Fruit fly (Drosophila melanogaster) whole organism, embryonic: Measurements from ENCODE around the gene kibra.
A peak's percentile ranks its signal among the peaks of the same experiment; 100 is the strongest.

ENCODE experiments used
- Adf1 ChIP-seq: fragments of 200-800 bp; sonication (Bioruptor generic); IDR thresholded peaks from 2 replicates; pipeline ENCODE4 v1.3.6; 2022; ENCODE audit warnings: missing biosample characterization, missing genetic modification characterization
- Atf3 ChIP-seq: fragments of 200-800 bp; sonication (Bioruptor generic); optimal IDR thresholded peaks from 3 replicates; lab custom pipeline; 2016; ENCODE audit warnings: missing biosample characterization, missing genetic modification characterization
- CG11085 ChIP-seq: fragments of 200-800 bp; sonication (Bioruptor generic); IDR thresholded peaks from 2 replicates; pipeline ENCODE4 v1.3.6; 2022; ENCODE audit warnings: missing biosample characterization, missing genetic modification characterization
- CG11456 ChIP-seq: fragments of 200-800 bp; sonication (Bioruptor generic); IDR thresholded peaks from 3 replicates; pipeline ENCODE4 v1.3.6; 2022; ENCODE audit warnings: missing biosample characterization, missing genetic modification characterization
- CG12071 ChIP-seq: fragments of 200-800 bp; sonication (Bioruptor generic); optimal IDR thresholded peaks from 3 replicates; lab custom pipeline; 2018; ENCODE audit warnings: missing biosample characterization, mild to moderate bottlenecking, missing genetic modification characterization
- CG12659 ChIP-seq: fragments of 200-800 bp; sonication (Bioruptor generic); optimal IDR thresholded peaks from 3 replicates; lab custom pipeline; 2017; ENCODE audit warnings: mild to moderate bottlenecking, missing biosample characterization, missing genetic modification reagents, missing genetic modification characterization
- CG12942 ChIP-seq: fragments of 200-800 bp; sonication (Bioruptor generic); optimal IDR thresholded peaks from 3 replicates; lab custom pipeline; 2016; ENCODE audit warnings: missing biosample characterization, missing genetic modification characterization
- CG13624 ChIP-seq: fragments of 200-800 bp; sonication (Bioruptor generic); optimal IDR thresholded peaks from 2 replicates; lab custom pipeline; 2016; ENCODE audit warnings: missing biosample characterization, missing genetic modification characterization
- CG13775 ChIP-seq: fragments of 200-800 bp; sonication (Bioruptor generic); optimal IDR thresholded peaks from 3 replicates; lab custom pipeline; 2017; ENCODE audit warnings: missing biosample characterization, mild to moderate bottlenecking, missing genetic modification characterization
- CG14014 ChIP-seq: fragments of 200-800 bp; sonication (Bioruptor generic); IDR thresholded peaks from 2 replicates; pipeline ENCODE4 v1.3.6; 2022; ENCODE audit warnings: missing biosample characterization, missing genetic modification characterization
- CG16815 ChIP-seq: fragments of 200-800 bp; sonication (Bioruptor generic); optimal IDR thresholded peaks from 3 replicates; lab custom pipeline; 2017; ENCODE audit warnings: missing biosample characterization, mild to moderate bottlenecking, missing genetic modification characterization
- CG17359 ChIP-seq: fragments of 200-800 bp; sonication (Bioruptor generic); optimal IDR thresholded peaks from 3 replicates; lab custom pipeline; 2018; ENCODE audit warnings: missing biosample characterization, mild to moderate bottlenecking, missing genetic modification characterization, moderate library complexity
- CG17361 ChIP-seq: fragments of 200-800 bp; sonication (Bioruptor generic); IDR thresholded peaks from 3 replicates; pipeline ENCODE4 v1.3.6; 2022; ENCODE audit warnings: missing biosample characterization, missing genetic modification characterization
- CG17802 ChIP-seq: fragments of 200-800 bp; sonication (Bioruptor generic); optimal IDR thresholded peaks from 2 replicates; lab custom pipeline; 2018; ENCODE audit warnings: missing biosample characterization, mild to moderate bottlenecking, missing genetic modification characterization, moderate library complexity
- CG34376 ChIP-seq: fragments of 200-800 bp; sonication (Bioruptor generic); optimal IDR thresholded peaks from 2 replicates; lab custom pipeline; 2018; ENCODE audit warnings: missing biosample characterization, mild to moderate bottlenecking, missing genetic modification characterization
- CG4854 ChIP-seq: fragments of 200-800 bp; sonication (Bioruptor generic); optimal IDR thresholded peaks from 2 replicates; lab custom pipeline; 2016; ENCODE audit warnings: missing biosample characterization, missing genetic modification characterization, inconsistent platforms
- CG6854 ChIP-seq: fragments of 200-800 bp; sonication (Bioruptor generic); optimal IDR thresholded peaks from 3 replicates; lab custom pipeline; 2017; ENCODE audit warnings: missing biosample characterization, mild to moderate bottlenecking, missing genetic modification characterization
- CG8359 ChIP-seq: fragments of 200-800 bp; sonication (Bioruptor generic); optimal IDR thresholded peaks from 2 replicates; lab custom pipeline; 2017; ENCODE audit warnings: missing biosample characterization, mild to moderate bottlenecking, missing genetic modification characterization, borderline replicate concordance
- CG8765 ChIP-seq: fragments of 200-800 bp; sonication (Bioruptor generic); IDR thresholded peaks from 2 replicates; pipeline ENCODE4 v1.3.6; 2022; ENCODE audit warnings: missing biosample characterization, missing genetic modification characterization
- CG8924 ChIP-seq: fragments of 200-800 bp; optimal IDR thresholded peaks from 3 replicates; lab custom pipeline; 2019; ENCODE audit warnings: missing biosample characterization, mild to moderate bottlenecking, missing genetic modification characterization, moderate library complexity
- Camta ChIP-seq: fragments of 200-800 bp; sonication (Bioruptor generic); optimal IDR thresholded peaks from 2 replicates; lab custom pipeline; 2016; ENCODE audit warnings: missing biosample characterization, missing genetic modification characterization
- CkIIα-i1 ChIP-seq: fragments of 200-800 bp; sonication (Bioruptor generic); IDR thresholded peaks from 2 replicates; pipeline ENCODE4 v1.3.6; 2022; ENCODE audit warnings: missing biosample characterization, missing genetic modification characterization
- CrebB ChIP-seq: fragments of 200-800 bp; sonication (Bioruptor generic); optimal IDR thresholded peaks from 3 replicates; lab custom pipeline; 2018; ENCODE audit warnings: missing biosample characterization, mild to moderate bottlenecking, missing genetic modification characterization
- Dip2 ChIP-seq: fragments of 200-800 bp; sonication (Bioruptor generic); IDR thresholded peaks from 2 replicates; pipeline ENCODE4 v1.3.6; 2022; ENCODE audit warnings: missing biosample characterization, missing genetic modification characterization
- Dip3 ChIP-seq: fragments of 200-800 bp; sonication (Bioruptor generic); optimal IDR thresholded peaks from 3 replicates; lab custom pipeline; 2016; ENCODE audit warnings: missing biosample characterization, missing genetic modification characterization
- HLHmδ ChIP-seq: fragments of 200-800 bp; sonication (Bioruptor generic); optimal IDR thresholded peaks from 2 replicates; lab custom pipeline; 2018; ENCODE audit warnings: missing biosample characterization, mild to moderate bottlenecking, missing genetic modification characterization, moderate library complexity
- Hsf ChIP-seq: fragments of 200-800 bp; sonication (Bioruptor generic); optimal IDR thresholded peaks from 3 replicates; lab custom pipeline; 2016; ENCODE audit warnings: missing biosample characterization, missing genetic modification characterization
- Lhr ChIP-seq: fragments of 200-800 bp; sonication (Bioruptor generic); optimal IDR thresholded peaks from 3 replicates; lab custom pipeline; 2017; ENCODE audit warnings: mild to moderate bottlenecking, missing biosample characterization, missing genetic modification reagents, missing genetic modification characterization
- MESR4 ChIP-seq: fragments of 200-800 bp; sonication (Bioruptor generic); optimal IDR thresholded peaks from 2 replicates; lab custom pipeline; 2018; ENCODE audit warnings: missing biosample characterization, mild to moderate bottlenecking, missing genetic modification characterization, moderate library complexity
- Mad ChIP-seq: fragments of 200-800 bp; sonication (Bioruptor generic); optimal IDR thresholded peaks from 2 replicates; lab custom pipeline; 2016; ENCODE audit warnings: missing biosample characterization, missing genetic modification characterization
- Mes4 ChIP-seq: fragments of 200-800 bp; sonication (Bioruptor generic); optimal IDR thresholded peaks from 2 replicates; lab custom pipeline; 2016; ENCODE audit warnings: missing biosample characterization, missing genetic modification characterization
- NfI ChIP-seq: fragments of 200-800 bp; sonication (Bioruptor generic); optimal IDR thresholded peaks from 3 replicates; lab custom pipeline; 2018; ENCODE audit warnings: missing biosample characterization, mild to moderate bottlenecking, missing genetic modification characterization, moderate library complexity
- Pdp1 ChIP-seq, 2 experiments: fragments of 200-800 bp; sonication (Bioruptor generic); optimal IDR thresholded peaks; 3 replicates each; lab custom pipeline; 2016; ENCODE audit warnings: missing biosample characterization in 2 of 2, missing genetic modification characterization in 2 of 2, mild to moderate bottlenecking in 1 of 2, moderate library complexity in 1 of 2
- Rfx ChIP-seq: fragments of 200-800 bp; sonication (Bioruptor generic); IDR thresholded peaks from 2 replicates; pipeline ENCODE4 v1.3.6; 2022; ENCODE audit warnings: missing biosample characterization, missing genetic modification characterization
- Stat92E ChIP-seq, 3 experiments: fragments of >200 bp in 2 of 3; fragments of 200-800 bp in 1 of 3; sonication (Bioruptor generic) in 1 of 3; optimal IDR thresholded peaks; 2 replicates each; lab custom pipeline; 2017 to 2019; ENCODE audit warnings: missing biosample characterization in 3 of 3, missing genetic modification characterization in 3 of 3, mild to moderate bottlenecking in 1 of 3, moderate library complexity in 1 of 3
- dpn ChIP-seq, 2 experiments: fragments of 200-800 bp; sonication (Bioruptor generic); optimal IDR thresholded peaks; 3 replicates each; lab custom pipeline; 2016; ENCODE audit warnings: missing biosample characterization in 2 of 2, missing genetic modification characterization in 2 of 2
- ewg ChIP-seq: fragments of 200-800 bp; sonication (Bioruptor generic); optimal IDR thresholded peaks from 3 replicates; lab custom pipeline; 2017; ENCODE audit warnings: mild to moderate bottlenecking, missing biosample characterization, missing genetic modification reagents, missing genetic modification characterization
- ftz-f1 ChIP-seq: fragments of 200-800 bp; sonication (Bioruptor generic); optimal IDR thresholded peaks from 2 replicates; lab custom pipeline; 2016; ENCODE audit warnings: missing biosample characterization, missing genetic modification characterization
- gem ChIP-seq: fragments of 200-800 bp; sonication (Bioruptor generic); optimal IDR thresholded peaks from 2 replicates; lab custom pipeline; 2019; ENCODE audit warnings: missing biosample characterization, mild to moderate bottlenecking, missing genetic modification characterization, moderate library complexity
- gsb ChIP-seq: fragments of 200-800 bp; sonication (Bioruptor generic); IDR thresholded peaks from 2 replicates; pipeline ENCODE4 v1.3.6; 2022; ENCODE audit warnings: missing biosample characterization, missing genetic modification characterization
- gsb-n ChIP-seq: fragments of 200-800 bp; sonication (Bioruptor generic); optimal IDR thresholded peaks from 3 replicates; lab custom pipeline; 2018; ENCODE audit warnings: missing biosample characterization, mild to moderate bottlenecking, missing genetic modification characterization
- her ChIP-seq: fragments of 200-800 bp; sonication (Bioruptor generic); optimal IDR thresholded peaks from 2 replicates; lab custom pipeline; 2016; ENCODE audit warnings: missing biosample characterization, missing genetic modification characterization
- hth ChIP-seq: fragments of >200 bp; optimal IDR thresholded peaks from 2 replicates; lab custom pipeline; 2017; ENCODE audit warnings: inconsistent platforms
- insv ChIP-seq, 2 experiments: fragments of 200-800 bp; sonication (Bioruptor generic); optimal IDR thresholded peaks; 3 replicates each; lab custom pipeline; 2016 to 2018; ENCODE audit warnings: missing biosample characterization in 2 of 2, missing genetic modification characterization in 2 of 2
- pita ChIP-seq: fragments of 200-800 bp; sonication (Bioruptor generic); optimal IDR thresholded peaks from 2 replicates; lab custom pipeline; 2017; ENCODE audit warnings: missing biosample characterization, mild to moderate bottlenecking, missing genetic modification characterization
- sens-2 ChIP-seq: fragments of 200-800 bp; sonication (Bioruptor generic); IDR thresholded peaks from 2 replicates; pipeline ENCODE4 v1.3.6; 2022; ENCODE audit warnings: missing biosample characterization, missing genetic modification characterization
- slp2 ChIP-seq: fragments of 200-800 bp; sonication (Bioruptor generic); optimal IDR thresholded peaks from 2 replicates; lab custom pipeline; 2016; ENCODE audit warnings: missing biosample characterization, missing genetic modification characterization
- tin ChIP-seq: fragments of 200-800 bp; sonication (Bioruptor generic); optimal IDR thresholded peaks from 3 replicates; lab custom pipeline; 2016; ENCODE audit warnings: missing biosample characterization, missing genetic modification characterization
- vfl ChIP-seq: fragments of 200-800 bp; sonication (Bioruptor generic); optimal IDR thresholded peaks from 2 replicates; lab custom pipeline; 2016; ENCODE audit warnings: missing biosample characterization, missing genetic modification characterization

kibra gene

dm6 chr3R:14656760-14657604, 67.1 kb downstream of the kibra start, which contains the start of gene CG3505 (continued):
- TF ChIP-seq CG12942 (GFP tag; lab: Kevin White, UChicago), result peak; percentile 21
- TF ChIP-seq CG17802, result no peak
- peak; percentile 29 for TF ChIP-seq ftz-f1 (GFP tag; lab: Kevin White, UChicago)
- peak; percentile 26 to 96 for TF ChIP-seq Pdp1 (GFP tag; optimal IDR thresholded peaks at IDR 0.05; lab: Kevin White, UChicago)
- no peak for TF ChIP-seq tin (GFP tag; lab: Kevin White, UChicago)
- peak; percentile 35 for TF ChIP-seq CrebB (tag; lab: Kevin White, UChicago)
- no peak for TF ChIP-seq Dip3 (GFP tag; lab: Kevin White, UChicago)
- TF ChIP-seq pita (GFP tag; lab: Kevin White, UChicago), result no peak
- no peak for TF ChIP-seq CG6854
- TF ChIP-seq Dip2 (GFP tag; lab: Robert Waterston, UW), result no peak
- TF ChIP-seq Mad (GFP tag; lab: Kevin White, UChicago), result no peak
- TF ChIP-seq CG14014 (GFP tag; lab: Robert Waterston, UW), result peak; percentile 27; the same call in 1 of the 2 replicates
- TF ChIP-seq hth (lab: Kevin White, UChicago), result no peak
- no peak for TF ChIP-seq CG8765
- no peak for TF ChIP-seq CG13775 (GFP tag; lab: Kevin White, UChicago)
- TF ChIP-seq MESR4 (GFP tag; lab: Kevin White, UChicago), result no peak
- no peak for TF ChIP-seq gem (tag; lab: Kevin White, UChicago)
- no peak for TF ChIP-seq Hsf
- no peak for TF ChIP-seq CkIIα-i1
- TF ChIP-seq CG8359 (GFP tag; lab: Kevin White, UChicago), result no peak
- TF ChIP-seq CG17361 (GFP tag; lab: Robert Waterston, UW), result peak; percentile 43; the same call in 1 of the 3 replicates
- no peak for TF ChIP-seq ewg
- TF ChIP-seq Mes4 (GFP tag; lab: Kevin White, UChicago), result no peak
- TF ChIP-seq slp2 (GFP tag; lab: Kevin White, UChicago), result no peak
- no peak for TF ChIP-seq CG13624 (GFP tag; lab: Kevin White, UChicago)
- peak; percentile 9 for TF ChIP-seq CG12071 (GFP tag; lab: Kevin White, UChicago)
- no peak for TF ChIP-seq vfl
- no peak for TF ChIP-seq gsb-n (tag; lab: Kevin White, UChicago)
- TF ChIP-seq CG16815, result no peak
- TF ChIP-seq insv (GFP tag; optimal IDR thresholded peaks at IDR 0.05; lab: Kevin White, UChicago), result no peak
- TF ChIP-seq Atf3 (GFP tag; lab: Kevin White, UChicago), result no peak
- TF ChIP-seq dpn (GFP tag; optimal IDR thresholded peaks at IDR 0.05; lab: Kevin White, UChicago), result peak in 1 of 2 experiments; percentile 40
- no peak for TF ChIP-seq CG11085
- peak; percentile 48 for TF ChIP-seq CG17359
- peak; percentile 32 for TF ChIP-seq Camta (GFP tag; lab: Kevin White, UChicago)
- peak; percentile 77 for TF ChIP-seq CG34376
- TF ChIP-seq CG8924, result peak; percentile 20
- TF ChIP-seq CG11456 (GFP tag; lab: Robert Waterston, UW), result no peak
- peak; percentile 22 for TF ChIP-seq HLHmδ (GFP tag; lab: Kevin White, UChicago)
- peak; percentile 40 for TF ChIP-seq CG12659 (GFP tag; lab: Kevin White, UChicago)
- TF ChIP-seq NfI (GFP tag; lab: Kevin White, UChicago), result peak; percentile 49
- no peak; the same call in 1 of the 2 replicates for TF ChIP-seq gsb (GFP tag; lab: Robert Waterston, UW)
- TF ChIP-seq Stat92E (GFP tag; optimal IDR thresholded peaks at IDR 0.05; lab: Kevin White, UChicago), result no peak
- peak; percentile 52 for TF ChIP-seq CG4854 (GFP tag; lab: Kevin White, UChicago)
- peak; percentile 61 for TF ChIP-seq Lhr
- TF ChIP-seq sens-2 (GFP tag; lab: Robert Waterston, UW), result no peak
- TF ChIP-seq Adf1 (GFP tag; lab: Robert Waterston, UW), result no peak
- peak; percentile 50 for TF ChIP-seq Rfx
- no peak for TF ChIP-seq her
